Worm (Caenorhabditis elegans): ENCODE data around the gene bcl-7.

The bcl-7 gene

DNA sequence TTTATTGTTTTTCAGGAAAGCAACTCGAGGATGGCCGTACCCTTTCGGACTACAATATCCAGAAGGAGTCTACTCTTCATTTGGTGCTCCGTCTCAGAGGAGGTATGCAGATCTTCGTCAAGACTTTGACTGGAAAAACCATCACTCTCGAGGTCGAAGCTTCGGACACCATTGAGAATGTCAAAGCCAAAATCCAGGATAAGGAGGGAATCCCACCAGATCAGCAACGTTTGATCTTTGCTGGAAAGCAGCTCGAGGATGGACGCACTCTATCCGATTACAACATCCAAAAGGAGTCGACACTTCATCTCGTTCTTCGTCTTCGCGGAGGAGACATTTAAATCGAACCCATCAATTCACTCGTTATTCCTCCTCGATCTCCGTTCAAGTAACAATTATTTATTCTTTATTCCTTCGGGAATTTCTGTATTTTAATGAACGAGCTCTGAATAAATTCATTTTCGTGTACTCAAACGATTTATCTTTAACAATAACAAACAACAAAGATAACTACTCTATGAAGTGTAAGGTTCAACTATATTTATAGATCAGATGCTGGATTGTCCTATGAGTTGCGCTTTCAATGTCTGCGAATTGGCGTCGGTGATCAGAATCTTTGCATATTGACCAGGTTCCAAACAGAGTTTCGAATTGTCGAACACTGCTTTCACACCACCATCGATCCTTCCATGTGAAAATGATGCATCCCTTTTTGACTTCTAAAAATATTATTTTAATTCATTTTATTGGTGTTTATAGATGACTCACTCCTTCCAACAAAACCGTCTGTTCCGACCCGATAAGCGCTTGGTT lies 17.7 kb downstream of the bcl-7 start (continued):
- TF ChIP-seq vab-7 (GFP tag; IDR thresholded peaks at IDR 0.05) (0 out of 2 replicates have a peak, but pooled peaks have one; percentile 12), zip-11 (GFP tag; IDR thresholded peaks at IDR 0.05) (no peak), saeg-2 (GFP tag; IDR thresholded peaks at IDR 0.05) (peak; percentile 9), Y5F2A.4 (GFP tag; optimal IDR thresholded peaks at IDR 0.05) (peak; percentile 39), lin-15B (tag; optimal IDR thresholded peaks at IDR 0.05) (no peak), dmd-9 (GFP tag; IDR thresholded peaks at IDR 0.05) (peak; percentile 59; the same call in 1 of the 2 replicates), zfp-3 (GFP tag; conservative IDR thresholded peaks at IDR 0.05) (peak; percentile 92), mes-2 (tag; optimal IDR thresholded peaks at IDR 0.05; ENCODE audit: poor library complexity, severe bottlenecking) (peak; percentile 64), sdz-12 (GFP tag; optimal IDR thresholded peaks at IDR 0.05) (no peak), lir-3 (tag; optimal IDR thresholded peaks at IDR 0.05) (peak; percentile 38), ceh-28 (tag; optimal IDR thresholded peaks at IDR 0.05) (no peak), nhr-6 (tag; optimal IDR thresholded peaks at IDR 0.05) (no peak), aly-2 (tag; optimal IDR thresholded peaks at IDR 0.05) (peak; percentile 55), ces-1 (GFP tag; optimal IDR thresholded peaks at IDR 0.05) (no peak), ZK337.2 (GFP tag; IDR thresholded peaks at IDR 0.05) (peak; percentile 13; the same call in 1 of the 2 replicates), nhr-111 (GFP tag; optimal IDR thresholded peaks at IDR 0.05) (peak; percentile 31), php-3 (GFP tag; IDR thresholded peaks at IDR 0.05) (0 out of 2 replicates have a peak, but pooled peaks have one; percentile 42), nhr-48 (tag; optimal IDR thresholded peaks at IDR 0.05) (peak; percentile 11), aha-1 (tag) (peak; percentile 87), madf-5 (GFP tag; IDR thresholded peaks at IDR 0.05) (no peak; a peak in 1 of 4 replicates), Y48G9A.11 (GFP tag; IDR thresholded peaks at IDR 0.05) (peak; percentile 25), F44E2.7 (GFP tag; IDR thresholded peaks at IDR 0.05) (no peak), dpl-1 (GFP tag; optimal IDR thresholded peaks at IDR 0.05) (peak; percentile 2), Y75B8A.6 (GFP tag; IDR thresholded peaks at IDR 0.05) (peak; percentile 75), hif-1 (tag; optimal IDR thresholded peaks at IDR 0.05) (peak in 1 of 2 experiments; percentile 2), snpc-4 (tag; optimal IDR thresholded peaks at IDR 0.05) (no peak), spr-3 (GFP tag; optimal IDR thresholded peaks at IDR 0.05) (no peak), unc-130 (GFP tag; optimal IDR thresholded peaks at IDR 0.05) (peak; percentile 53), T26A8.4 (GFP tag; IDR thresholded peaks at IDR 0.05) (peak; percentile 91), F37D6.2 (tag; optimal IDR thresholded peaks at IDR 0.05) (no peak), pha-4 (GFP tag; IDR thresholded peaks at IDR 0.05) (peak; percentile 48; the same call in 1 of the 2 replicates), pha-4 (tag; optimal IDR thresholded peaks at IDR 0.05) (peak; percentile 31), fkh-10 (GFP tag; optimal IDR thresholded peaks at IDR 0.05) (no peak), nhr-76 (tag; optimal IDR thresholded peaks at IDR 0.05) (peak; percentile 56), ztf-7 (tag; optimal IDR thresholded peaks at IDR 0.05) (no peak), unc-39 (tag; optimal IDR thresholded peaks at IDR 0.05) (no peak), snpc-1.2 (GFP tag; IDR thresholded peaks at IDR 0.05) (no peak), daf-8 (GFP tag; IDR thresholded peaks at IDR 0.05) (no peak), gei-8 (GFP tag; optimal IDR thresholded peaks at IDR 0.05) (peak; percentile 25), daf-12 (tag; optimal IDR thresholded peaks at IDR 0.05) (no peak), mep-1 (tag; optimal IDR thresholded peaks at IDR 0.05) (peak; percentile 95), mxl-2 (GFP tag; conservative IDR thresholded peaks at IDR 0.05) (no peak), jun-1 (tag; optimal IDR thresholded peaks at IDR 0.05) (peak; percentile 9), nhr-25 (tag; optimal IDR thresholded peaks at IDR 0.05; ENCODE audit: borderline replicate concordance, insufficient read depth) (no peak), R02D3.7 (tag; optimal IDR thresholded peaks at IDR 0.05) (no peak), lim-7 (GFP tag; IDR thresholded peaks at IDR 0.05) (peak; percentile 66), ceh-20 (GFP tag; IDR thresholded peaks at IDR 0.05) (peak; percentile 8; the same call in 1 of the 2 replicates), pqm-1 (tag; optimal IDR thresholded peaks at IDR 0.05) (no peak), cey-2 (tag; optimal IDR thresholded peaks at IDR 0.05; ENCODE audit: borderline replicate concordance, insufficient read depth) (peak; percentile 42)

Measured in whole organism, L4 larva.